Worm (Caenorhabditis elegans) whole organism, L4/young adult: ENCODE measurements around the gene str-85.

ENCODE experiments used
- W03F9.2 ChIP-seq: fragments of 150-350 bp; optimal IDR thresholded peaks from 2 replicates; lab custom pipeline; 2014; ENCODE audit warnings: missing biosample characterization, missing genetic modification characterization
- dao-5 ChIP-seq: sonication (generic microtip); optimal IDR thresholded peaks from 2 replicates; lab custom pipeline; 2016; ENCODE audit warnings: missing genotype, missing genetic modification characterization, moderate library complexity, missing compliant biosample characterization
- him-1 ChIP-seq: sonication (generic microtip); optimal IDR thresholded peaks from 2 replicates; lab custom pipeline; 2016; ENCODE audit warnings: missing genotype, missing genetic modification reagents, missing genetic modification characterization, missing compliant biosample characterization

DNA sequence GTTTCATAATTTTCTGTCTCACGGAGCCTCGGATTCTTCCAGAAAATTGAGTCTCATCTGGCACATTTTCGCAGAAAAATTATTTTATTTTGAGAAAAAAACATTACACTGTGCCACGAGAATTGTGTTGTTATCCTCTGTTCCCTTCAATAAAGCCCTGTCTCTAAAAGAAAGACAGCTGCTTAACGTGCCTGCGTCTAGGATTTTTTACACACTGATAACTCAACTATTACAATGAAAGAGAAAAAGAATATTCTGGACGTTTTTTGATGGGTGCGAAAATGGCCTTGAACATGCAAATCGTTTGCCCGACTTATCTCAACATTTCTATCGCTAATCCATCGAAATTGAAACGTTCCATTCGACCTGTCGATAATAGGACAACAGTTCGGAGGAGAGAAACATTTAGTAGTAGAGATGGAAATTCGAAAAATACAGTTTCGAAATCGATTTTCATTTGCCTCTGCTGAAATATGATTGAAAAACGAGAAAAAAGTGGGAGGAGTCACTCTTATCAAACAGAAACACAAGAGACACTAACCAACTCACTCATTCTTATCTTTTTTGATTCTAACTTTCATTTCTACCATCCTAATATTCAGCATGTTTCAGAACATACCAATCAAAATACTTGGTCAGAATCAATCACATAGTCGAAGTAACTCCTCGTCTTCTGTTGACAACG is 48.7 kb downstream of the str-85 start:
- no peak for TF ChIP-seq dao-5 (tag; lab: Kevin White, UChicago)
- no peak for TF ChIP-seq him-1
- TF ChIP-seq W03F9.2 (tag; lab: Kevin White, UChicago), result no peak
